Worm (Caenorhabditis elegans): ENCODE data around the gene C05E11.3.
A peak's percentile ranks its signal among the peaks of the same experiment; 100 is the strongest.

ce11 chrX:4530426-4531044, 47.5 kb upstream of the C05E11.3 start:
- no peak for TF ChIP-seq lin-39 (tag; optimal IDR thresholded peaks at IDR 0.05)
- TF ChIP-seq unc-62 (GFP tag; optimal IDR thresholded peaks at IDR 0.05 in 1 of 2), result peak in 1 of 2 experiments; percentile 57
- TF ChIP-seq unc-62 (tag; optimal IDR thresholded peaks at IDR 0.05), result no peak
- no peak for TF ChIP-seq snpc-4 (tag; optimal IDR thresholded peaks at IDR 0.05)
- TF ChIP-seq fos-1 (tag; optimal IDR thresholded peaks at IDR 0.05), result no peak
- TF ChIP-seq ceh-20 (GFP tag; IDR thresholded peaks at IDR 0.05), result 0 out of 2 replicates have a peak, but pooled peaks have one; percentile 9
- peak; percentile 75 for TF ChIP-seq aha-1 (tag)
- TF ChIP-seq lin-15B (tag; optimal IDR thresholded peaks at IDR 0.05), result no peak
- no peak for TF ChIP-seq egl-27 (tag; optimal IDR thresholded peaks at IDR 0.05)
- peak; percentile 50 for TF ChIP-seq hlh-30 (tag; optimal IDR thresholded peaks at IDR 0.05; ENCODE audit: insufficient read depth)
- no peak for TF ChIP-seq unc-130 (GFP tag; optimal IDR thresholded peaks at IDR 0.05)

Data from whole organism, L4 larva.